Fruit fly (Drosophila melanogaster) Kc167 (cell line): ENCODE data around the gene Coq4.

Experiments
- h ChIP-seq: fragments of >200 bp; optimal IDR thresholded peaks from 3 replicates; lab custom pipeline; 2018; ENCODE audit warnings: missing external identifiers
- psq ChIP-seq: fragments of >200 bp; optimal IDR thresholded peaks from 2 replicates; lab custom pipeline; 2017; ENCODE audit warnings: missing external identifiers

dm6 chr3L:17457695-17458242, 24.3 kb upstream of the Coq4 start:
- TF ChIP-seq psq (lab: Kevin White, UChicago) (no peak), h (no peak)
